Fruit fly (Drosophila melanogaster): ENCODE measurements around the gene Nak.

DNA sequence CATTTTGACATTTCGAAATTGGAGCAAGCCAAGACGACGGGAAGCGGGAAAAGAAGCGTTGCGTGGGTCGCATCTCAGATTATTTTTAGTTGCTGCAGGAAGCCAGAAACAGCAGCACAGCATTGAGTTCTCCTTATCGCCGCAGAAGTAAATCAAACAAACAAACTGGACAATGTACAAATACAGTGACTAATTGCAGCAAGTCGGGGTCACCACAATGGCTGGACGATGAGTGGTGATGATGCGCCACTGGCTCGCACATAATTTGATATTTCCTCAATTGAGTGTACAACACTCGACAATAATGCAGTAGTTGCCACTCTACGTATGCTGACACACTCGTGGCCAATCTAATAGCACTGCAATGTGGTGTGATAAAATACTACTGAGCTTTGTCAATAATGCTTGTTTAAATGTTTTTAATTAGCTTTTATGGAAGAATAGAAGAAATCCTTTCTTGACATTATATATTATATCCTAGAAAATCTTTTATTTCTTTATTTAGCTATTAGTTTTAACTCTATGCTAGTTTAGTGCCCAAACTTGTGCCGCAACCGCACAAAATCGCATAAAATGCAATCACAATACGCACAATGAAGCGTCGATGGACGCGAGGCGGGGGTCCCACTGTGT is 13.5 kb upstream of the Nak start:
- no peak for TF ChIP-seq psq (optimal IDR thresholded peaks at IDR 0.05)
- no peak for TF ChIP-seq EcR (GFP tag; optimal IDR thresholded peaks at IDR 0.05)
- no peak for TF ChIP-seq usp (GFP tag; optimal IDR thresholded peaks at IDR 0.05)

Data from whole organism.